Worm (Caenorhabditis elegans) whole organism, young adult: ENCODE data around the gene hlh-30.

ENCODE experiments used
- B0261.1 ChIP-seq: sonication (generic microtip); optimal IDR thresholded peaks from 2 replicates; lab custom pipeline; 2016; ENCODE audit warnings: mild to moderate bottlenecking, missing genetic modification characterization, moderate library complexity, missing compliant biosample characterization
- C06A6.2 ChIP-seq: fragments of 200-800 bp; sonication (Bioruptor generic); conservative IDR thresholded peaks from 2 replicates; pipeline ENCODE4 v1.3.6; 2022; ENCODE audit warnings: missing genetic modification characterization, missing compliant biosample characterization
- D2030.7 ChIP-seq: fragments of 200-800 bp; sonication (Bioruptor generic); IDR thresholded peaks from 2 replicates; pipeline ENCODE4 v1.3.6; 2022; ENCODE audit warnings: missing genetic modification reagents, missing genetic modification characterization, missing compliant biosample characterization
- F23B12.7 ChIP-seq: sonication (generic microtip); optimal IDR thresholded peaks from 2 replicates; lab custom pipeline; 2017; ENCODE audit warnings: missing genetic modification characterization, mild to moderate bottlenecking, missing compliant biosample characterization, antibody characterized with exemption, moderate library complexity; ENCODE audit not compliant: insufficient read depth
- F49E8.2 ChIP-seq: sonication (generic microtip); optimal IDR thresholded peaks from 3 replicates; lab custom pipeline; 2017; ENCODE audit warnings: missing genetic modification characterization, mild to moderate bottlenecking, missing compliant biosample characterization, antibody characterized with exemption, moderate library complexity; ENCODE audit not compliant: insufficient read depth
- T07F8.4 ChIP-seq: sonication (generic microtip); optimal IDR thresholded peaks from 2 replicates; lab custom pipeline; 2016; ENCODE audit warnings: mild to moderate bottlenecking, missing genetic modification characterization, moderate library complexity, missing compliant biosample characterization
- ZK185.1 ChIP-seq: sonication (generic microtip); optimal IDR thresholded peaks from 2 replicates; lab custom pipeline; 2016; ENCODE audit warnings: mild to moderate bottlenecking, missing genetic modification characterization, missing compliant biosample characterization; ENCODE audit not compliant: poor library complexity, severe bottlenecking
- akir-1 ChIP-seq: fragments of 200-800 bp; sonication (Bioruptor generic); optimal IDR thresholded peaks from 2 replicates; lab custom pipeline; 2018; ENCODE audit warnings: mild to moderate bottlenecking, missing genetic modification characterization, moderate library complexity, missing compliant biosample characterization
- athp-1 ChIP-seq: sonication (generic microtip); optimal IDR thresholded peaks from 2 replicates; lab custom pipeline; 2017; ENCODE audit warnings: mild to moderate bottlenecking, missing genetic modification characterization, missing compliant biosample characterization
- attf-5 ChIP-seq: fragments of 200-800 bp; sonication (Bioruptor generic); optimal IDR thresholded peaks from 2 replicates; lab custom pipeline; 2018; ENCODE audit warnings: mild to moderate bottlenecking, missing genetic modification characterization, missing compliant biosample characterization
- bed-1 ChIP-seq: fragments of 200-800 bp; sonication (Bioruptor generic); IDR thresholded peaks from 2 replicates; pipeline ENCODE4 v1.3.6; 2022; ENCODE audit warnings: missing genetic modification reagents, missing genetic modification characterization, missing compliant biosample characterization
- bed-2 ChIP-seq: fragments of 200-800 bp; sonication (Bioruptor generic); IDR thresholded peaks from 2 replicates; pipeline ENCODE4 v1.3.6; 2022; ENCODE audit warnings: missing genetic modification reagents, missing genetic modification characterization, missing compliant biosample characterization
- cebp-1 ChIP-seq, 2 experiments: fragments of 200-800 bp in 1 of 2; sonication (Bioruptor generic) in 1 of 2; sonication (generic microtip) in 1 of 2; IDR thresholded peaks in 1 of 2; optimal IDR thresholded peaks in 1 of 2; 2 replicates each; pipeline versions ENCODE4 v1.3.6 to Lab custom; 2017 to 2022; ENCODE audit warnings: missing compliant biosample characterization in 2 of 2, missing genetic modification characterization in 2 of 2, mild to moderate bottlenecking in 1 of 2, missing genetic modification reagents in 1 of 2, moderate library complexity in 1 of 2
- ceh-27 ChIP-seq: fragments of 200-800 bp; sonication (Bioruptor generic); optimal IDR thresholded peaks from 2 replicates; lab custom pipeline; 2018; ENCODE audit warnings: mild to moderate bottlenecking, missing genetic modification characterization, moderate library complexity, missing compliant biosample characterization
- ceh-40 ChIP-seq: fragments of 200-800 bp; sonication (Bioruptor generic); IDR thresholded peaks from 2 replicates; pipeline ENCODE4 v1.3.6; 2022; ENCODE audit warnings: missing genetic modification characterization, missing compliant biosample characterization
- chd-7 ChIP-seq: sonication (generic microtip); optimal IDR thresholded peaks from 2 replicates; lab custom pipeline; 2016; ENCODE audit warnings: mild to moderate bottlenecking, missing genetic modification characterization, moderate library complexity, missing compliant biosample characterization
- die-1 ChIP-seq: sonication (generic microtip); optimal IDR thresholded peaks from 2 replicates; lab custom pipeline; 2016; ENCODE audit warnings: missing genotype, mild to moderate bottlenecking, missing genetic modification characterization, missing compliant biosample characterization
- dox-1 ChIP-seq: fragments of 200-800 bp; sonication (Bioruptor generic); IDR thresholded peaks from 2 replicates; pipeline ENCODE4 v1.3.6; 2022; ENCODE audit warnings: missing genetic modification reagents, missing genetic modification characterization, missing compliant biosample characterization
- ets-4 ChIP-seq: fragments of 200-800 bp; sonication (Bioruptor generic); optimal IDR thresholded peaks from 2 replicates; lab custom pipeline; 2018; ENCODE audit warnings: mild to moderate bottlenecking, missing genetic modification characterization, missing compliant biosample characterization
- fkh-3 ChIP-seq: sonication (generic microtip); optimal IDR thresholded peaks from 2 replicates; lab custom pipeline; 2016; ENCODE audit warnings: mild to moderate bottlenecking, missing genetic modification characterization, missing compliant biosample characterization
- hmg-1.2 ChIP-seq: fragments of 200-800 bp; sonication (Bioruptor generic); IDR thresholded peaks from 2 replicates; pipeline ENCODE4 v1.3.6; 2022; ENCODE audit warnings: missing genetic modification reagents, missing genetic modification characterization, missing compliant biosample characterization
- lag-1 ChIP-seq: fragments of 200-800 bp; sonication (Bioruptor generic); IDR thresholded peaks from 2 replicates; pipeline ENCODE4 v1.3.6; 2022; ENCODE audit warnings: missing genetic modification reagents, missing genetic modification characterization, missing compliant biosample characterization
- let-607 ChIP-seq, 2 experiments: fragments of 200-800 bp in 1 of 2; sonication (Bioruptor generic) in 1 of 2; sonication (generic microtip) in 1 of 2; optimal IDR thresholded peaks; 2 replicates each; lab custom pipeline; 2016 to 2018; ENCODE audit warnings: mild to moderate bottlenecking in 2 of 2, missing compliant biosample characterization in 2 of 2, missing genetic modification characterization in 2 of 2, moderate library complexity in 2 of 2, missing genotype in 1 of 2
- lin-35 ChIP-seq, 3 experiments: fragments of 150-350 bp in 2 of 3; sonication (generic microtip) in 1 of 3; optimal IDR thresholded peaks; 2 replicates each; lab custom pipeline; 2014 to 2018; ENCODE audit warnings: missing biosample characterization in 3 of 3, missing genetic modification characterization in 3 of 3, missing genetic modification reagents in 3 of 3
- lsl-1 ChIP-seq: fragments of 200-800 bp; sonication (Bioruptor generic); optimal IDR thresholded peaks from 2 replicates; lab custom pipeline; 2018; ENCODE audit warnings: mild to moderate bottlenecking, missing genetic modification characterization, moderate library complexity, missing compliant biosample characterization
- madf-6 ChIP-seq: fragments of 200-800 bp; sonication (Bioruptor generic); IDR thresholded peaks from 2 replicates; pipeline ENCODE4 v1.3.6; 2022; ENCODE audit warnings: missing genetic modification reagents, missing genetic modification characterization, missing compliant biosample characterization
- mcd-1 ChIP-seq: fragments of 200-800 bp; sonication (Bioruptor generic); IDR thresholded peaks from 2 replicates; pipeline ENCODE4 v1.3.6; 2022; ENCODE audit warnings: missing genetic modification reagents, missing genetic modification characterization, missing compliant biosample characterization
- nhr-120 ChIP-seq: fragments of 200-800 bp; sonication (Bioruptor generic); IDR thresholded peaks from 2 replicates; pipeline ENCODE4 v1.3.6; 2022; ENCODE audit warnings: missing genetic modification characterization, missing compliant biosample characterization
- nhr-80 ChIP-seq: sonication (generic microtip); optimal IDR thresholded peaks from 2 replicates; lab custom pipeline; 2016; ENCODE audit warnings: missing genetic modification characterization, missing compliant biosample characterization
- pha-4 ChIP-seq: fragments of 150-350 bp; sonication (generic microtip); optimal IDR thresholded peaks from 2 replicates; lab custom pipeline; 2014; ENCODE audit warnings: missing biosample characterization, missing genetic modification reagents, missing genetic modification characterization
- repo-1 ChIP-seq: sonication (generic microtip); optimal IDR thresholded peaks from 2 replicates; lab custom pipeline; 2017; ENCODE audit warnings: mild to moderate bottlenecking, missing genetic modification characterization, missing compliant biosample characterization
- snpc-3.4 ChIP-seq: sonication (generic microtip); optimal IDR thresholded peaks from 2 replicates; lab custom pipeline; 2017; ENCODE audit warnings: missing genetic modification characterization, mild to moderate bottlenecking, missing compliant biosample characterization, antibody characterized with exemption, moderate library complexity, missing genotype, missing genetic modification reagents
- somi-1 ChIP-seq: fragments of 200-800 bp; sonication (Bioruptor generic); optimal IDR thresholded peaks from 2 replicates; lab custom pipeline; 2018; ENCODE audit warnings: mild to moderate bottlenecking, missing genetic modification characterization, missing compliant biosample characterization
- tlf-1 ChIP-seq: fragments of 200-800 bp; sonication (Bioruptor generic); optimal IDR thresholded peaks from 2 replicates; lab custom pipeline; 2018; ENCODE audit warnings: mild to moderate bottlenecking, missing genetic modification characterization, missing compliant biosample characterization
- unc-130 ChIP-seq: sonication (generic microtip); optimal IDR thresholded peaks from 2 replicates; lab custom pipeline; 2016; ENCODE audit warnings: missing genetic modification reagents, missing genetic modification characterization, missing compliant biosample characterization
- zfh-2 ChIP-seq: fragments of 200-800 bp; sonication (Bioruptor generic); conservative IDR thresholded peaks from 2 replicates; pipeline ENCODE4 v1.3.6; 2022; ENCODE audit warnings: missing genetic modification reagents, missing genetic modification characterization, missing compliant biosample characterization
- ztf-22 ChIP-seq: fragments of 200-800 bp; sonication (Bioruptor generic); optimal IDR thresholded peaks from 2 replicates; lab custom pipeline; 2018; ENCODE audit warnings: mild to moderate bottlenecking, missing genetic modification characterization, moderate library complexity, missing compliant biosample characterization
- ztf-25 ChIP-seq: fragments of 200-800 bp; sonication (Bioruptor generic); IDR thresholded peaks from 2 replicates; pipeline ENCODE4 v1.3.6; 2022; ENCODE audit warnings: missing genetic modification reagents, missing genetic modification characterization, missing compliant biosample characterization
- ztf-26 ChIP-seq: sonication (generic microtip); optimal IDR thresholded peaks from 2 replicates; lab custom pipeline; 2017; ENCODE audit warnings: missing genetic modification characterization, missing compliant biosample characterization
- ztf-28 ChIP-seq: fragments of 200-800 bp; sonication (Bioruptor generic); IDR thresholded peaks from 2 replicates; pipeline ENCODE4 v1.3.6; 2022; ENCODE audit warnings: missing genetic modification reagents, missing genetic modification characterization, missing compliant biosample characterization
- ztf-3 ChIP-seq: fragments of 200-800 bp; sonication (Bioruptor generic); optimal IDR thresholded peaks from 2 replicates; lab custom pipeline; 2018; ENCODE audit warnings: mild to moderate bottlenecking, missing genetic modification characterization, missing compliant biosample characterization

The hlh-30 gene

DNA sequence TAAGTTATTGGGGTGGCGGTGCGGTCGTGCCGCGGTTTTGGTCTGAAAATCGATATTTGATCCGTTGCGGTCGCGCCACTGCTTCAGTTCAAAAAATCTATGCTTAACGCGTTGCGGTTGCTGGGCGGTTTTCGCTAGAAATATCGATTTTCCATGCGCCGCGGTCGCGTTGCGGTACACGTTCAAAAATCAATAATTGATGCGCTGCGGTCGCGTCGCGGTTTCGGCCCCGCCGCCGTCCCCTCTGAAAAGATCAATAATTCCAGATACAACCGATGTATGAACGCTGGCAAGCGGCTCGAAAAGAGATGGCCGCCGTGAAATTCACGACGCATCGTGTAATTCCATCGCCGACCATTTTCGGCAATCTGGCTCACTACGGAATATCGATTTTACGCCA, 6.3 kb upstream of the hlh-30 start:
- TF ChIP-seq zfh-2 (peak; percentile 59), athp-1 (tag; lab: Kevin White, UChicago) (no peak), D2030.7 (GFP tag; lab: Robert Waterston, UW) (no peak)

DNA sequence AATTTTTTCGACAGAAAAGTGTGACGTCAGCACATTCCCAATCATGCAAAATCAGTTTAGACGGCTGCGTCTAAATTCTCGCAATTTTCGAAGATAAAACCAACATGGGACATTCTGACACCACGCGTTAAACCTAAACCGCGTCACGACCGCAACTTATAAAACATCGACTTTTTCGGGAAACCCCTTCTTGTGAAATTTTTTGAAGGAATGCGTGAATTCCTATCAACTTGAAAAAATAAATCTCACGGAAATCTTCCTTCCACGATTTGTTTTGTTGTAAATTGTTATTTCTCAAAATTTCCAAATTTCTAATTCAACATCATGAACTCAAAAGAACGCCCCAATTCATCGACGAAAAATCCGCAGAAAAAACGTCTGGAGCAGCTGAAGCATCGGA, 5.2 kb upstream of the hlh-30 start, which contains the start of gene F35F11.2:
Gene F35F11.2, plus strand, starts transcription at position 301 of the 400 bp plus-strand sequence.
- TF ChIP-seq ceh-40 (GFP tag; lab: Robert Waterston, UW) (no peak), F49E8.2 (tag; lab: Kevin White, UChicago) (no peak), C06A6.2 (GFP tag; lab: Robert Waterston, UW) (no peak), attf-5 (GFP tag; lab: Kevin White, UChicago) (no peak), chd-7 (no peak), snpc-3.4 (tag; lab: Kevin White, UChicago) (no peak), tlf-1 (GFP tag; lab: Kevin White, UChicago) (no peak), T07F8.4 (tag; lab: Kevin White, UChicago) (no peak), lag-1 (no peak), mcd-1 (GFP tag; lab: Robert Waterston, UW) (no peak), unc-130 (GFP tag; lab: Kevin White, UChicago) (no peak), madf-6 (no peak), ztf-3 (GFP tag; lab: Kevin White, UChicago) (no peak), hmg-1.2 (GFP tag; lab: Robert Waterston, UW) (no peak), lsl-1 (no peak), fkh-3 (tag; lab: Kevin White, UChicago) (no peak), ceh-27 (no peak), pha-4 (tag; lab: Kevin White, UChicago) (no peak)
- TF ChIP-seq, all 124 proteins: peak for 0

DNA sequence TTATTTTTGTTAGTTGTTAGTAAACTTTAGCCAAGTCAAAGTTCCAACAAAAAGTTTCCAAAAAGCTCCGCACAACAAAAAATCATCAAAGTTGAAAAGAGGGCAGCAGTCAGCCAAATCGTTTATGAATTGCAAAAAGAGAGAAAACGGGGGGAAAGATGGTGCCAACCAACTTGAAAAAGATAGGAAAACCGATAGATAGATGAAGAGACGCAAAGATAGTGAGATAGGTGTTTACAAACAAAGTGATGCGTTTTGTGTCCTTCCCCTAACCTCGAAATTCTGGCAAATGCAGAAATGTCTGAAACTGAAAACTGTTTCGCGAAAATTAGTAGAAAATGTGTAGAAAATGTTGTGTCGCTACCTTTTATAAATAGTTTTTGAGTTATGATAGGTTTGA, 1.3 kb downstream of the hlh-30 start:
- TF ChIP-seq nhr-80 (tag; lab: Kevin White, UChicago): peak; percentile 37
- no peak for TF ChIP-seq ztf-22 (GFP tag; lab: Kevin White, UChicago)

DNA sequence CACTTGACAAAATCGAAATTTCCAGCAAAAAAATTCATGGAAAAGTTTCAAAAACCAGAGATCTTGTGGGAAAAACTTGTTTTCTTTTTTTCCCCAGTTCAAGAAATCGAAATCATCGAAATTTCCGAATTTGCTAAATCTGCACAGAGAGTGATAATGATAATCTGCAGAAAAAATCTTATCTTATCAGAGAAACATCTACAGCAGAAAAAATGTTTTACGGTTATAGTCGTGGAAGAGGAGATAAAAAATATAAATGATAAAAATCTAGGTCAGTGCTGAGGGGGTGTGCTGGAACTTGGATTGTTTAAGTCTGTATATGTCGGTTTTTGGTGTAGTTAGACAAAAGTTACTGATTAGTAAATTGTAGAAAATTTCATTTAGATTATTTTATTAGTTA, 2.4 kb downstream of the hlh-30 start:
- TF ChIP-seq hmg-1.2 (GFP tag; lab: Robert Waterston, UW) (no peak), ets-4 (GFP tag; lab: Kevin White, UChicago) (no peak), ztf-28 (GFP tag; lab: Robert Waterston, UW) (no peak), somi-1 (no peak), repo-1 (no peak), die-1 (tag; lab: Kevin White, UChicago) (no peak), ztf-25 (GFP tag; lab: Robert Waterston, UW) (no peak), bed-1 (no peak), B0261.1 (no peak), mcd-1 (GFP tag; lab: Robert Waterston, UW) (no peak), bed-2 (GFP tag; lab: Robert Waterston, UW) (no peak), akir-1 (GFP tag; lab: Kevin White, UChicago) (no peak), F23B12.7 (tag; lab: Kevin White, UChicago) (no peak), nhr-120 (GFP tag; lab: Robert Waterston, UW) (no peak), dox-1 (GFP tag; lab: Robert Waterston, UW) (no peak), ztf-26 (tag; lab: Kevin White, UChicago) (no peak), ZK185.1 (no peak), cebp-1 (GFP tag; IDR thresholded peaks at IDR 0.05; lab: Robert Waterston, UW) (no peak), cebp-1 (tag; optimal IDR thresholded peaks at IDR 0.05; lab: Kevin White, UChicago) (no peak), lin-35 (GFP tag; optimal IDR thresholded peaks at IDR 0.05; lab: Kevin White, UChicago) (no peak), let-607 (tag; optimal IDR thresholded peaks at IDR 0.05; lab: Kevin White, UChicago) (no peak)
- TF ChIP-seq, all 124 proteins: peak for 0
